Worm (Caenorhabditis elegans): ENCODE results near the gene C54E10.3.

The C54E10.3 gene

ce11 chrV:18854788-18855187, 44.0 kb downstream of the C54E10.3 start:
- TF ChIP-seq tab-1 (GFP tag; IDR thresholded peaks at IDR 0.05) = no peak
- no peak for TF ChIP-seq ref-1 (GFP tag; conservative IDR thresholded peaks at IDR 0.05)
- TF ChIP-seq ztf-29 (GFP tag; IDR thresholded peaks at IDR 0.05) = no peak
- no peak for TF ChIP-seq ztf-23 (GFP tag; IDR thresholded peaks at IDR 0.05)
- no peak for TF ChIP-seq T22C8.4 (GFP tag; IDR thresholded peaks at IDR 0.05)
- TF ChIP-seq med-1 (GFP tag; optimal IDR thresholded peaks at IDR 0.05; ENCODE audit: insufficient read depth) = no peak
- no peak for TF ChIP-seq flt-1 (GFP tag; IDR thresholded peaks at IDR 0.05)
- TF ChIP-seq cog-1 (tag; optimal IDR thresholded peaks at IDR 0.05) = no peak
- TF ChIP-seq klf-2 (GFP tag; conservative IDR thresholded peaks at IDR 0.05) = no peak

ce11 chrV:18859121-18859520, 48.3 kb downstream of the C54E10.3 start, which contains the start of gene wars-1:
wars-1 (minus strand) TSS chrV:18859221.
- TF ChIP-seq tab-1 (GFP tag; IDR thresholded peaks at IDR 0.05) (no peak), T22C8.4 (GFP tag; IDR thresholded peaks at IDR 0.05) (no peak), klf-2 (GFP tag; conservative IDR thresholded peaks at IDR 0.05) (no peak), ztf-29 (GFP tag; IDR thresholded peaks at IDR 0.05) (no peak), med-1 (GFP tag; optimal IDR thresholded peaks at IDR 0.05; ENCODE audit: insufficient read depth) (no peak), ztf-23 (GFP tag; IDR thresholded peaks at IDR 0.05) (no peak), cog-1 (tag; optimal IDR thresholded peaks at IDR 0.05) (no peak), flt-1 (GFP tag; IDR thresholded peaks at IDR 0.05) (no peak), ref-1 (GFP tag; conservative IDR thresholded peaks at IDR 0.05) (no peak)

All from whole organism, midembryonic.